Fruit fly (Drosophila melanogaster): ENCODE measurements around the gene CG6244.

DNA sequence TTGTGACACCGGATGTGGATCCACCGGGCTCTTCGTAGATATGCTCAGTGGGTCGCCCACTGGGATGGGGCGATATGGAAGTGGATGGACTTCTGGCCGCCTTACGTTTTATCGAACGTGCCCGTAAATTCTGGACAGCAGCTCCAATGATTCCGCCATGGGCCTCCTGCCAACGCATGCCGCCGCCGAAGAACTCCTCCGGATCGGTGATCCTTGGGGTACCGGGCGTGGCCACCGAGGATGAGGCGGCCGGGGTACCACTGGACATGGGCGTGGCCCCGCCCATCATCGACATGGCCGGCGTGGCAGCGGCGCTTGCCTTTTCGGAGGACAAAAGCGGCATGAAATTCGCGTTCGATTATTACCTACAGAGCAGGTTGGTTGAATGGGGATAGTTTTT is 47.9 kb downstream of the CG6244 start:
- no peak for TF ChIP-seq CG8478 (optimal IDR thresholded peaks at IDR 0.05)
- TF ChIP-seq CTCF (optimal IDR thresholded peaks at IDR 0.05) = no peak

Data from S2 (cell line).